Fruit fly (Drosophila melanogaster) whole organism: ENCODE results near the gene grn.

Source experiments
- EcR ChIP-seq, 2 experiments: fragments of >200 bp; optimal IDR thresholded peaks; 2 replicates each; lab custom pipeline; 2017; ENCODE audit warnings: missing biosample characterization in 2 of 2, missing genetic modification characterization in 2 of 2, missing genetic modification reagents in 2 of 2
- pan ChIP-seq: fragments of >200 bp; optimal IDR thresholded peaks from 2 replicates; lab custom pipeline; 2017
- psq ChIP-seq: fragments of >200 bp; optimal IDR thresholded peaks from 2 replicates; lab custom pipeline; 2017

DNA sequence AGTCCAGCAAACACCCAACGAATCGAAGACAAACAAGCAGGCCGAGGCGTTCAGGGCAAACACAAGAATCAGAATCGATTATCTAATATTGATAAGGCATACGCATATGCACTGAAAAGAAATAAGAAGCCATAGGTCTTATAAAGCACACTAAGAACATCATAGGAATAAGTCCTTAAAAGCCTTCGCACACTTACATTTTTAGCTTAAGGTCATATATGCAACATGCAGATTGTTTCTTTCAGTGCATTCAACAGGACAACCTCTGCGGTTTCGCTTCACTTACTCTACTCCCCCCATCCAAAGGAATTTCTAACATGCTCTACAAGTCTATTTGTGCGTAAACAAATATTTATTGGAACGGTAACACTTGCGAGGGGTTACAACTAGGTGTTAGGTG lies 31.4 kb upstream of the grn start:
- TF ChIP-seq EcR (GFP tag; optimal IDR thresholded peaks at IDR 0.05; lab: Kevin White, UChicago) (no peak), pan (lab: Kevin White, UChicago) (no peak), psq (lab: Kevin White, UChicago) (no peak)
